Fruit fly (Drosophila melanogaster) whole organism, pupa: ENCODE results near the gene CG17068.
A peak's percentile ranks its signal among the peaks of the same experiment; 100 is the strongest.

ENCODE experiments used
- CG14655 ChIP-seq: fragments of 200-800 bp; sonication (Bioruptor generic); optimal IDR thresholded peaks from 3 replicates; lab custom pipeline; 2017; ENCODE audit warnings: mild to moderate bottlenecking, missing biosample characterization, missing genetic modification reagents, missing genetic modification characterization
- CG15710 ChIP-seq: fragments of 200-800 bp; sonication (Bioruptor generic); optimal IDR thresholded peaks from 2 replicates; lab custom pipeline; 2018; ENCODE audit warnings: missing biosample characterization, mild to moderate bottlenecking, missing genetic modification characterization, moderate library complexity
- CG17806 ChIP-seq: fragments of 200-800 bp; sonication (Bioruptor generic); optimal IDR thresholded peaks from 2 replicates; lab custom pipeline; 2018; ENCODE audit warnings: missing biosample characterization, mild to moderate bottlenecking, missing genetic modification characterization, moderate library complexity
- CG32121 ChIP-seq: fragments of 200-800 bp; sonication (Bioruptor generic); IDR thresholded peaks from 2 replicates; pipeline ENCODE4 v1.3.6; 2022; ENCODE audit warnings: missing biosample characterization, missing genetic modification characterization
- Pif1B ChIP-seq: fragments of 200-800 bp; sonication (Bioruptor generic); optimal IDR thresholded peaks from 3 replicates; lab custom pipeline; 2016; ENCODE audit warnings: missing biosample characterization, missing genetic modification characterization

DNA sequence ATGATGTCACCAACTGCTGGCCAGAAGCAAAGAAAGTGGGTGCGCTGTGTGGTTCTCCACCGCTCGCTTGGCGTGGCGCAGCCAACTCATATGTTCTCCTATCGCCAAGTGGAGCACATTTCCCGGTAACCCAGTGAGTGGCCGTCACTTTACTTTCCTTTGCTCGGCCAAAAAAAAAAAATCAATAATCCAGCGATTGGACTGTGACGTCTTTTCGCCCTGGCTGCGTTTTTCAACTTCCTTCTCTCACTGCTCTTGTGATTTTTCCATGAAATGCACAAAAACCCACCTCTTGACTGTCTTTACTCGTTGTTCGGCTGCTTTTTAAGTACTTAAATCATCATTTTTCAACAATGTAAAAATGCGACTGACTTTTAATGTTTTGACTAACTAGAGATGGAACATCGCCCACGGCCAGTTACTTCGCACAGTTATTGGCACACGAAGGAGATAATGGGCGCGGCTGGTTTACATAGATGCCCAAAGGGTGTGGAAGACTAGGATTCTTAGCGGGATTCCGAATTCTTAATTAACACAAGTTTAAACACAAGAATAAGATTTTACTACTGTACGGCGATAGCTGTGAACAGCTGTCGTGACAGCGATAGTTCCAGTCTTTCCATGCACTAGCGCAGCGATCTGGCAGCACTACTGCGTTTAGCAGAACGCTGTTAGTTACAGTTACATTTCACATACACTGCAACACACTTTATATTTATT, 14.9 kb downstream of the CG17068 start, which contains the start of gene sw:
- peak; percentile 51 for TF ChIP-seq CG15710 (tag; lab: Kevin White, UChicago)
- TF ChIP-seq Pif1B, result no peak
- no peak for TF ChIP-seq CG14655
- no peak for TF ChIP-seq CG32121
- TF ChIP-seq CG17806, result peak; percentile 12
